Fruit fly (Drosophila melanogaster) Kc167 (cell line): ENCODE results near the gene Sec61alpha.

Experiments used
- Sin3A ChIP-seq: fragments of >200 bp; optimal IDR thresholded peaks from 2 replicates; lab custom pipeline; 2018; ENCODE audit warnings: missing external identifiers
- h ChIP-seq: fragments of >200 bp; optimal IDR thresholded peaks from 3 replicates; lab custom pipeline; 2018; ENCODE audit warnings: missing external identifiers
- ttk ChIP-seq: sonication (Bioruptor generic); optimal IDR thresholded peaks from 2 replicates; lab custom pipeline; 2017; ENCODE audit warnings: missing external identifiers

dm6 chr2L:6526996-6527395 is 46.6 kb upstream of the Sec61alpha start:
- TF ChIP-seq ttk (lab: Kevin White, UChicago) (no peak), Sin3A (lab: Kevin White, UChicago) (no peak), h (lab: Kevin White, UChicago) (no peak)
